Worm (Caenorhabditis elegans) whole organism, early embryonic: Measurements from ENCODE around the gene lgc-11.

Source experiments
- aly-1 ChIP-seq: sonication (generic microtip); optimal IDR thresholded peaks from 2 replicates; lab custom pipeline; 2016; ENCODE audit warnings: missing genetic modification characterization, missing compliant biosample characterization
- ama-1 ChIP-seq: fragments of 150-350 bp; optimal IDR thresholded peaks from 2 replicates; lab custom pipeline; 2014
- ceh-13 ChIP-seq: fragments of 200-800 bp; sonication (Bioruptor generic); optimal IDR thresholded peaks from 2 replicates; lab custom pipeline; 2018; ENCODE audit warnings: mild to moderate bottlenecking, missing genetic modification characterization, missing compliant biosample characterization
- ceh-36 ChIP-seq: sonication (generic microtip); optimal IDR thresholded peaks from 2 replicates; lab custom pipeline; 2016; ENCODE audit warnings: missing genetic modification characterization, inconsistent platforms, missing compliant biosample characterization
- flt-1 ChIP-seq: fragments of 200-800 bp; sonication (Bioruptor generic); IDR thresholded peaks from 2 replicates; pipeline ENCODE4 v1.3.6; 2022; ENCODE audit warnings: missing genetic modification characterization, missing compliant biosample characterization
- hmbx-1 ChIP-seq: sonication (generic microtip); optimal IDR thresholded peaks from 2 replicates; lab custom pipeline; 2016; ENCODE audit warnings: mild to moderate bottlenecking, missing genetic modification characterization, missing compliant biosample characterization
- scrt-1 ChIP-seq: fragments of 200-800 bp; sonication (Bioruptor generic); IDR thresholded peaks from 2 replicates; pipeline ENCODE4 v1.3.6; 2022; ENCODE audit warnings: missing genetic modification characterization, missing compliant biosample characterization
- sea-1 ChIP-seq: fragments of 200-800 bp; sonication (Bioruptor generic); conservative IDR thresholded peaks from 2 replicates; pipeline ENCODE4 v1.3.6; 2022; ENCODE audit warnings: missing genetic modification characterization, missing compliant biosample characterization
- tbx-37 ChIP-seq: fragments of 200-800 bp; sonication (Bioruptor generic); conservative IDR thresholded peaks from 2 replicates; pipeline ENCODE4 v1.3.6; 2022; ENCODE audit warnings: missing genetic modification reagents, missing genetic modification characterization, missing compliant biosample characterization

DNA sequence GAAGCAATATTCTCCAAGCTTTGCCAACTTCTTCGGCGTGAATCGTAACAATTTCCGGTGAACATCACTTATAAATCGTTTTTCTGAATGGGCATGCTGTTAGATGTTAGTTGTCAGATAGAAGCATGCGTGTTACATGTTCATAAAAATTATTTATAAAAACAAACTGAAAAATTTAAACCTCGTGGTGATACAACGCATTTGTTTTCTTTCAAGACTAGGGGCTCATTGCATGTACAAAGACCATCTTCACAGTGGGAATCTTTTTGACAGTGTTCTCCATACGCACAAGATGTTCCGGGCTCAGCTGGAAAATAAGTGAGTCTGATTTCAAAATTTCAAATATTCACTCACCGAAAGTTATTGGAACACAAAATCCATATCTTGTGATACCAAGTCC is 6.3 kb upstream of the lgc-11 start:
- no peak for TF ChIP-seq ama-1 (lab: Kevin White, UChicago)
- no peak for TF ChIP-seq scrt-1 (GFP tag; lab: Robert Waterston, UW)
- TF ChIP-seq hmbx-1 = no peak
- TF ChIP-seq ceh-36 = no peak
- TF ChIP-seq aly-1 (tag; lab: Kevin White, UChicago) = no peak
- no peak for TF ChIP-seq tbx-37 (GFP tag; lab: Robert Waterston, UW)
- no peak for TF ChIP-seq sea-1 (GFP tag; lab: Robert Waterston, UW)
- no peak for TF ChIP-seq flt-1 (GFP tag; lab: Robert Waterston, UW)
- TF ChIP-seq ceh-13 (GFP tag; lab: Kevin White, UChicago) = no peak
